Worm (Caenorhabditis elegans): ENCODE measurements around the gene E02H4.7.

ce11 chrX:14240205-14240604 is 15.9 kb upstream of the E02H4.7 start:
- TF ChIP-seq scrt-1 (GFP tag; IDR thresholded peaks at IDR 0.05) (no peak), ama-1 (optimal IDR thresholded peaks at IDR 0.05) (no peak), hmg-4 (GFP tag; optimal IDR thresholded peaks at IDR 0.05) (no peak), pes-1 (GFP tag; IDR thresholded peaks at IDR 0.05) (no peak), flt-1 (GFP tag; IDR thresholded peaks at IDR 0.05) (no peak), sea-1 (GFP tag; conservative IDR thresholded peaks at IDR 0.05) (no peak), tra-4 (tag; optimal IDR thresholded peaks at IDR 0.05) (no peak), hmbx-1 (tag; optimal IDR thresholded peaks at IDR 0.05) (no peak), ets-7 (tag; optimal IDR thresholded peaks at IDR 0.05) (no peak), ceh-36 (tag; optimal IDR thresholded peaks at IDR 0.05) (no peak), aly-1 (tag; optimal IDR thresholded peaks at IDR 0.05) (no peak)
